Fruit fly (Drosophila melanogaster) ovary, adult (tissue): ENCODE data around the gene Efa6.

ENCODE experiments used
- CG17801 ChIP-seq: fragments of 200-800 bp; optimal IDR thresholded peaks from 2 replicates; lab custom pipeline; 2019; ENCODE audit warnings: missing biosample characterization, mild to moderate bottlenecking, missing genetic modification characterization, moderate library complexity; ENCODE audit not compliant: partially characterized antibody

Gene Efa6

dm6 chr3R:22565732-22566131 is 21.8 kb upstream of the Efa6 start:
- TF ChIP-seq CG17801 (GFP tag; lab: Kevin White, UChicago), result no peak

dm6 chr3R:22568508-22568907 is 19.0 kb upstream of the Efa6 start:
- TF ChIP-seq CG17801 (GFP tag; lab: Kevin White, UChicago), result no peak

- TF ChIP-seq CG17801 (GFP tag; lab: Kevin White, UChicago), result no peak
Measured at dm6 chr3R:22569888-22570287, 17.7 kb upstream of the Efa6 start, which contains the start of gene CG33110. Gene CG33110, plus strand, starts transcription at chr3R:22570188.

dm6 chr3R:22573590-22573989 is 14.0 kb upstream of the Efa6 start:
- no peak for TF ChIP-seq CG17801 (GFP tag; lab: Kevin White, UChicago)

dm6 chr3R:22576096-22576697 is 11.4 kb upstream of the Efa6 start:
- TF ChIP-seq CG17801 (GFP tag; lab: Kevin White, UChicago), result no peak

dm6 chr3R:22576979-22577378 is 10.6 kb upstream of the Efa6 start:
- TF ChIP-seq CG17801 (GFP tag; lab: Kevin White, UChicago), result no peak

- peak; percentile 6 for TF ChIP-seq CG17801 (GFP tag; lab: Kevin White, UChicago)
Measured at dm6 chr3R:22580546-22580945, 7.0 kb upstream of the Efa6 start, which contains the start of gene CSN6. Gene CSN6, plus strand, starts transcription at chr3R:22580773.

dm6 chr3R:22582981-22583380 is 4.6 kb upstream of the Efa6 start, which contains the start of gene Dph5:
Gene Dph5, minus strand, starts transcription at chr3R:22583225.
- TF ChIP-seq CG17801 (GFP tag; lab: Kevin White, UChicago), result no peak

- peak; percentile 28 for TF ChIP-seq CG17801 (GFP tag; lab: Kevin White, UChicago)
Measured at dm6 chr3R:22584582-22584981, 3.0 kb upstream of the Efa6 start, which contains the start of the genes CG33107 and CG6937. Gene CG33107, minus strand, starts transcription at chr3R:22584718. Gene CG6937, plus strand, starts transcription at chr3R:22584773.

dm6 chr3R:22586525-22586924 is 1.0 kb upstream of the Efa6 start, which contains the start of gene btn:
Gene btn, minus strand, starts transcription at chr3R:22586625.
- TF ChIP-seq CG17801 (GFP tag; lab: Kevin White, UChicago), result no peak

dm6 chr3R:22588756-22589155 is 1.2 kb downstream of the Efa6 start:
- no peak for TF ChIP-seq CG17801 (GFP tag; lab: Kevin White, UChicago)

dm6 chr3R:22589311-22589710 is 1.8 kb downstream of the Efa6 start:
- no peak for TF ChIP-seq CG17801 (GFP tag; lab: Kevin White, UChicago)

dm6 chr3R:22590668-22591275 is 3.2 kb downstream of the Efa6 start:
- TF ChIP-seq CG17801 (GFP tag; lab: Kevin White, UChicago), result no peak

- no peak for TF ChIP-seq CG17801 (GFP tag; lab: Kevin White, UChicago)
Measured at dm6 chr3R:22594257-22594656, 6.7 kb downstream of the Efa6 start.

dm6 chr3R:22595293-22595868 is 7.8 kb downstream of the Efa6 start:
- no peak for TF ChIP-seq CG17801 (GFP tag; lab: Kevin White, UChicago)

dm6 chr3R:22596450-22596849 is 8.9 kb downstream of the Efa6 start:
- no peak for TF ChIP-seq CG17801 (GFP tag; lab: Kevin White, UChicago)
